Fruit fly (Drosophila melanogaster): Measurements from ENCODE around the gene CG9175.

CG9175 gene

DNA sequence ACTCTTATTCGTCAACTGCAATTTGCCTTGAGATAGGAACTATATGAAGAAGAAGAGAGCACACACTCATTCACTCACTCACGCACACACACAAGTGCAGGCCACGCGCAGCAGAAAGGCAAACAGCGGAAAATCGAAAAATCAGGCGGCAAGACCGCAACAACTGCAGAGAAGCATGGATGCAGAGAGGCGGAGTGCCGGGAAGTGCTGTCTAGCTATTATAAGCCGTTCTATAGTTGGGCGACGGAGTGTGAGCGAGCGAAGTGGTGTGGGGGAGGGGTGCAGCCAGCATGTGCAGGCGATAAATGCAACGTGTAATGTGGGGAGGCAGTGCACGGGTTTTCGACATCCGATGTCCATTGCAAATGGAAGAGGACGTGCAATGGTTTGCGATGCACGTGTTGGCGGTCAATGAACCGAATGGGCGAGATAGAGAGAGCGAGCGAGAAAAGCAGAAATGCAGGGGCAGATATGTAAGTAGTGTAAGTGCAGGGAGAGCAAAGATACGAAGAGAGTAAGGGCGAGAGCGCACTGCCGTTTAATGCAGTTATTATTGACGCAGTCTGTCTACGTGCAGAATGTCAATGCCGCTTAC is 19.9 kb downstream of the CG9175 start (continued):
- TF ChIP-seq wor (GFP tag; IDR thresholded peaks at IDR 0.05) (no peak), tll (GFP tag; optimal IDR thresholded peaks at IDR 0.05) (peak in 1 of 2 experiments; percentile 98), bcd (GFP tag; optimal IDR thresholded peaks at IDR 0.05) (no peak), CG17829 (tag; optimal IDR thresholded peaks at IDR 0.05) (peak; percentile 46), sisA (GFP tag; IDR thresholded peaks at IDR 0.05) (no peak), CG10147 (GFP tag; optimal IDR thresholded peaks at IDR 0.05) (no peak), pan (optimal IDR thresholded peaks at IDR 0.05) (no peak), pan (GFP tag; optimal IDR thresholded peaks at IDR 0.05 in 1 of 2, IDR thresholded peaks at IDR 0.05 in 1 of 2) (no peak), CG31365 (tag; optimal IDR thresholded peaks at IDR 0.05) (no peak), Elba2 (GFP tag; optimal IDR thresholded peaks at IDR 0.05) (peak; percentile 73), nau (GFP tag; optimal IDR thresholded peaks at IDR 0.05) (no peak), p53 (GFP tag; optimal IDR thresholded peaks at IDR 0.05) (no peak), CG15696 (tag; optimal IDR thresholded peaks at IDR 0.05) (peak; percentile 14), CG8924 (tag; optimal IDR thresholded peaks at IDR 0.05) (peak; percentile 32), Dref (GFP tag; IDR thresholded peaks at IDR 0.05) (no peak), Lhr (GFP tag; optimal IDR thresholded peaks at IDR 0.05) (no peak), Hr51 (GFP tag; optimal IDR thresholded peaks at IDR 0.05) (no peak), HLH54F (GFP tag; optimal IDR thresholded peaks at IDR 0.05) (no peak), PHDP (tag; optimal IDR thresholded peaks at IDR 0.05) (no peak), CG10209 (GFP tag; optimal IDR thresholded peaks at IDR 0.05) (no peak), CG16863 (GFP tag; optimal IDR thresholded peaks at IDR 0.05) (no peak), hbn (GFP tag; IDR thresholded peaks at IDR 0.05; ENCODE audit: partially characterized antibody) (no peak), Max (GFP tag; optimal IDR thresholded peaks at IDR 0.05) (peak; percentile 84), croc (GFP tag; conservative IDR thresholded peaks at IDR 0.05) (no peak), Hsf (GFP tag; optimal IDR thresholded peaks at IDR 0.05) (no peak), CG8089 (GFP tag; optimal IDR thresholded peaks at IDR 0.05) (no peak), CG10565 (GFP tag; optimal IDR thresholded peaks at IDR 0.05) (no peak), Bdp1 (GFP tag; optimal IDR thresholded peaks at IDR 0.05) (no peak), H15 (GFP tag; IDR thresholded peaks at IDR 0.05) (no peak), CG4820 (GFP tag; optimal IDR thresholded peaks at IDR 0.05) (no peak), CG2678 (tag; optimal IDR thresholded peaks at IDR 0.05) (no peak), CG6854 (GFP tag; optimal IDR thresholded peaks at IDR 0.05) (no peak), CG7271 (tag; optimal IDR thresholded peaks at IDR 0.05) (no peak), B-H1 (GFP tag; IDR thresholded peaks at IDR 0.05) (no peak), her (GFP tag; optimal IDR thresholded peaks at IDR 0.05) (no peak), repo (GFP tag; optimal IDR thresholded peaks at IDR 0.05) (no peak), mld (GFP tag; IDR thresholded peaks at IDR 0.05; ENCODE audit: partially characterized antibody) (0 out of 3 replicates have a peak, but pooled peaks have one; percentile 37), CkIIα-i1 (GFP tag; IDR thresholded peaks at IDR 0.05) (no peak), CG6683 (GFP tag; optimal IDR thresholded peaks at IDR 0.05) (no peak), Gug (GFP tag; IDR thresholded peaks at IDR 0.05) (no peak), dati (GFP tag; IDR thresholded peaks at IDR 0.05) (no peak), corto (GFP tag; optimal IDR thresholded peaks at IDR 0.05) (no peak), phol (tag; optimal IDR thresholded peaks at IDR 0.05) (no peak), chm (GFP tag; IDR thresholded peaks at IDR 0.05) (peak; percentile 41; the same call in 1 of the 2 replicates), CG11093 (GFP tag; IDR thresholded peaks at IDR 0.05) (no peak), CG6791 (GFP tag; IDR thresholded peaks at IDR 0.05; ENCODE audit: partially characterized antibody) (peak; percentile 52; the same call in 1 of the 3 replicates), CG7372 (GFP tag; IDR thresholded peaks at IDR 0.05) (no peak), CG14965 (GFP tag; optimal IDR thresholded peaks at IDR 0.05; ENCODE audit: borderline replicate concordance) (no peak), dan (GFP tag; IDR thresholded peaks at IDR 0.05) (no peak), Bgb (GFP tag; IDR thresholded peaks at IDR 0.05; ENCODE audit: partially characterized antibody) (peak; percentile 18; the same call in 1 of the 2 replicates)
